Worm (Caenorhabditis elegans) whole organism, young adult: ENCODE measurements around the gene D1014.7.

Source experiments
- B0336.3 ChIP-seq: fragments of 200-800 bp; sonication (Bioruptor generic); IDR thresholded peaks from 2 replicates; pipeline ENCODE4 v1.3.6; 2022; ENCODE audit warnings: missing genetic modification characterization, missing compliant biosample characterization
- K12H6.12 ChIP-seq: fragments of 200-800 bp; sonication (Bioruptor generic); optimal IDR thresholded peaks from 2 replicates; lab custom pipeline; 2018; ENCODE audit warnings: mild to moderate bottlenecking, missing genetic modification characterization, missing compliant biosample characterization
- Y56A3A.18 ChIP-seq: fragments of 200-800 bp; sonication (Bioruptor generic); IDR thresholded peaks from 2 replicates; pipeline ENCODE4 v1.3.6; 2022; ENCODE audit warnings: missing genetic modification reagents, missing genetic modification characterization, missing compliant biosample characterization
- Y67H2A.10 ChIP-seq: fragments of 200-800 bp; sonication (Bioruptor generic); conservative IDR thresholded peaks from 2 replicates; pipeline ENCODE4 v1.3.6; 2022; ENCODE audit warnings: missing genetic modification reagents, missing genetic modification characterization, missing compliant biosample characterization
- aptf-3 ChIP-seq: fragments of 200-800 bp; sonication (Bioruptor generic); IDR thresholded peaks from 2 replicates; pipeline ENCODE4 v1.3.6; 2022; ENCODE audit warnings: missing genetic modification characterization, missing compliant biosample characterization
- dpl-1 ChIP-seq: fragments of 150-350 bp; optimal IDR thresholded peaks from 2 replicates; lab custom pipeline; 2014; ENCODE audit warnings: missing biosample characterization, missing genetic modification reagents, missing genetic modification characterization
- hsf-1 ChIP-seq: fragments of 200-800 bp; sonication (Bioruptor generic); IDR thresholded peaks from 2 replicates; pipeline ENCODE4 v1.3.6; 2022; ENCODE audit warnings: missing genetic modification reagents, missing genetic modification characterization, missing compliant biosample characterization
- lin-26 ChIP-seq: fragments of 200-800 bp; sonication (Bioruptor generic); IDR thresholded peaks from 2 replicates; pipeline ENCODE4 v1.3.6; 2022; ENCODE audit warnings: missing genetic modification reagents, missing genetic modification characterization, missing compliant biosample characterization
- lsy-27 ChIP-seq: sonication (generic microtip); optimal IDR thresholded peaks from 2 replicates; lab custom pipeline; 2017; ENCODE audit warnings: missing genetic modification characterization, mild to moderate bottlenecking, missing compliant biosample characterization, antibody characterized with exemption, missing genotype, borderline replicate concordance; ENCODE audit not compliant: insufficient read depth
- madf-10 ChIP-seq: sonication (generic microtip); optimal IDR thresholded peaks from 2 replicates; lab custom pipeline; 2016; ENCODE audit warnings: mild to moderate bottlenecking, missing genetic modification characterization, missing compliant biosample characterization
- nfya-1 ChIP-seq: sonication (generic microtip); optimal IDR thresholded peaks from 2 replicates; lab custom pipeline; 2017; ENCODE audit warnings: antibody characterized with exemption, missing compliant biosample characterization, missing genetic modification characterization, borderline replicate concordance; ENCODE audit not compliant: insufficient read depth
- unc-130 ChIP-seq: sonication (generic microtip); optimal IDR thresholded peaks from 2 replicates; lab custom pipeline; 2016; ENCODE audit warnings: missing genetic modification reagents, missing genetic modification characterization, missing compliant biosample characterization

- TF ChIP-seq madf-10 (no peak), nfya-1 (tag; lab: Kevin White, UChicago) (no peak), aptf-3 (GFP tag; lab: Robert Waterston, UW) (no peak), lin-26 (no peak), dpl-1 (GFP tag; lab: Kevin White, UChicago) (no peak), B0336.3 (GFP tag; lab: Robert Waterston, UW) (no peak), Y67H2A.10 (GFP tag; lab: Robert Waterston, UW) (no peak), lsy-27 (tag; lab: Kevin White, UChicago) (no peak), K12H6.12 (tag; lab: Kevin White, UChicago) (no peak), unc-130 (GFP tag; lab: Kevin White, UChicago) (no peak), Y56A3A.18 (no peak), hsf-1 (GFP tag; lab: Robert Waterston, UW) (no peak)
Measured at ce11 chrV:8073162-8073561, 44.9 kb upstream of the D1014.7 start.
